Worm (Caenorhabditis elegans): ENCODE results near the gene F13A7.1.
"Not testable (repeated sequence)": the region's sequence is repeated elsewhere in the genome, so short reads cannot be mapped to it uniquely, and the experiment has no call there.

F13A7.1 gene

ce11 chrV:16388268-16388667 is 10.5 kb upstream of the F13A7.1 start, which contains the start of gene sri-65:
Gene sri-65, minus strand, starts transcription at chrV:16388368.
- TF ChIP-seq pat-9 (tag; optimal IDR thresholded peaks at IDR 0.05) (no peak), ceh-6 (GFP tag; optimal IDR thresholded peaks at IDR 0.05) (no peak), ztf-16 (tag; optimal IDR thresholded peaks at IDR 0.05) (no peak), unc-42 (tag; optimal IDR thresholded peaks at IDR 0.05) (no peak), pax-1 (tag; optimal IDR thresholded peaks at IDR 0.05) (no peak)

- not testable (repeated sequence) for TF ChIP-seq ref-2 (tag; optimal IDR thresholded peaks at IDR 0.05); sox-2 (GFP tag; IDR thresholded peaks at IDR 0.05); ceh-9 (tag; optimal IDR thresholded peaks at IDR 0.05)
Observed at ce11 chrV:16383729-16384128, 6.0 kb upstream of the F13A7.1 start, which contains the start of gene F13A7.7. Gene F13A7.7, minus strand, starts transcription at chrV:16383829.

ce11 chrV:16382949-16383348 is 5.2 kb upstream of the F13A7.1 start:
- no peak for TF ChIP-seq pros-1 (tag; optimal IDR thresholded peaks at IDR 0.05)
- no peak for TF ChIP-seq lim-6 (tag; optimal IDR thresholded peaks at IDR 0.05)
- TF ChIP-seq unc-3 (GFP tag; conservative IDR thresholded peaks at IDR 0.05), result no peak
- TF ChIP-seq unc-3 (tag; optimal IDR thresholded peaks at IDR 0.05), result no peak
- TF ChIP-seq npax-4 (tag; optimal IDR thresholded peaks at IDR 0.05), result no peak
- no peak for TF ChIP-seq ets-4 (tag; optimal IDR thresholded peaks at IDR 0.05)

ce11 chrV:16377188-16377587 is 561 bp downstream of the F13A7.1 start:
- TF ChIP-seq ceh-6 (GFP tag; optimal IDR thresholded peaks at IDR 0.05) (no peak), elt-4 (tag; optimal IDR thresholded peaks at IDR 0.05) (peak; percentile 24), pat-9 (tag; optimal IDR thresholded peaks at IDR 0.05) (no peak), ztf-16 (tag; optimal IDR thresholded peaks at IDR 0.05) (no peak)

ce11 chrV:16376430-16376948 is 1.3 kb downstream of the F13A7.1 start:
- no peak for TF ChIP-seq syd-9 (tag; optimal IDR thresholded peaks at IDR 0.05)
- TF ChIP-seq madf-2 (tag; optimal IDR thresholded peaks at IDR 0.05), result no peak
- no peak for TF ChIP-seq T23F11.4 (GFP tag; optimal IDR thresholded peaks at IDR 0.05)
- no peak for TF ChIP-seq ceh-30 (tag; optimal IDR thresholded peaks at IDR 0.05)
- TF ChIP-seq ceh-18 (tag; optimal IDR thresholded peaks at IDR 0.05), result no peak
- TF ChIP-seq dve-1 (tag; optimal IDR thresholded peaks at IDR 0.05), result no peak
- TF ChIP-seq eyg-1 (tag; optimal IDR thresholded peaks at IDR 0.05), result no peak
- no peak for TF ChIP-seq unc-42 (tag; optimal IDR thresholded peaks at IDR 0.05)
- TF ChIP-seq C08G9.2 (tag; optimal IDR thresholded peaks at IDR 0.05), result no peak

ce11 chrV:16374676-16375075 is 3.1 kb downstream of the F13A7.1 start, which contains the start of gene srv-34:
Gene srv-34, minus strand, starts transcription at chrV:16374776.
- no peak for TF ChIP-seq ceh-2 (tag; optimal IDR thresholded peaks at IDR 0.05)
- no peak for TF ChIP-seq dve-1 (tag; optimal IDR thresholded peaks at IDR 0.05)

- TF ChIP-seq ttx-3 (tag; optimal IDR thresholded peaks at IDR 0.05) (peak; percentile 44), sox-2 (GFP tag; IDR thresholded peaks at IDR 0.05) (peak; percentile 6; the same call in 1 of the 2 replicates), hlh-6 (tag; optimal IDR thresholded peaks at IDR 0.05) (peak; percentile 73), pha-4 (tag; optimal IDR thresholded peaks at IDR 0.05) (no peak), mec-3 (tag; optimal IDR thresholded peaks at IDR 0.05; ENCODE audit: borderline replicate concordance) (no peak), rnt-1 (tag; optimal IDR thresholded peaks at IDR 0.05) (peak; percentile 61), elt-4 (tag; optimal IDR thresholded peaks at IDR 0.05) (peak; percentile 81), ceh-31 (tag; optimal IDR thresholded peaks at IDR 0.05) (peak; percentile 47), ceh-30 (tag; optimal IDR thresholded peaks at IDR 0.05) (no peak), F13H6.1 (tag; optimal IDR thresholded peaks at IDR 0.05) (peak; percentile 27), C08G9.2 (tag; optimal IDR thresholded peaks at IDR 0.05) (peak; percentile 58), hlh-8 (tag; optimal IDR thresholded peaks at IDR 0.05) (peak; percentile 44), ceh-9 (tag; optimal IDR thresholded peaks at IDR 0.05) (peak; percentile 12), K02D7.2 (tag; optimal IDR thresholded peaks at IDR 0.05) (peak; percentile 35), nhr-11 (tag; optimal IDR thresholded peaks at IDR 0.05) (no peak), lin-11 (tag; optimal IDR thresholded peaks at IDR 0.05) (peak; percentile 45), pag-3 (tag; optimal IDR thresholded peaks at IDR 0.05; ENCODE audit: borderline replicate concordance) (peak; percentile 21), ceh-34 (tag; optimal IDR thresholded peaks at IDR 0.05) (peak; percentile 69), ceh-24 (tag; optimal IDR thresholded peaks at IDR 0.05) (no peak), Y22D7AL.16 (tag; optimal IDR thresholded peaks at IDR 0.05) (peak; percentile 52), odd-2 (tag; optimal IDR thresholded peaks at IDR 0.05) (no peak), dmd-4 (tag; optimal IDR thresholded peaks at IDR 0.05; ENCODE audit: borderline replicate concordance) (no peak)
Observed at ce11 chrV:16370039-16370438, 7.7 kb downstream of the F13A7.1 start.
